Fruit fly (Drosophila melanogaster) whole organism, prepupa: ENCODE measurements around the gene slp1.

Source experiments
- Blimp-1 ChIP-seq: fragments of 200-800 bp; sonication (Bioruptor generic); optimal IDR thresholded peaks from 3 replicates; lab custom pipeline; 2017; ENCODE audit warnings: missing biosample characterization, missing genetic modification characterization, mild to moderate bottlenecking, moderate library complexity, missing genetic modification reagents
- CG10631 ChIP-seq: fragments of 200-800 bp; sonication (Bioruptor generic); optimal IDR thresholded peaks from 2 replicates; lab custom pipeline; 2016; ENCODE audit warnings: missing biosample characterization, missing genetic modification characterization
- CG10669 ChIP-seq: fragments of 200-800 bp; sonication (Bioruptor generic); optimal IDR thresholded peaks from 3 replicates; lab custom pipeline; 2018; ENCODE audit warnings: missing biosample characterization, mild to moderate bottlenecking, missing genetic modification characterization, moderate library complexity
- CG11762 ChIP-seq: fragments of 200-800 bp; sonication (Bioruptor generic); optimal IDR thresholded peaks from 3 replicates; lab custom pipeline; 2016; ENCODE audit warnings: missing biosample characterization, missing genetic modification characterization; ENCODE audit not compliant: insufficient read depth
- CG11902 ChIP-seq: fragments of 200-800 bp; sonication (Bioruptor generic); optimal IDR thresholded peaks from 3 replicates; lab custom pipeline; 2016; ENCODE audit warnings: missing biosample characterization, missing genetic modification characterization
- CG15336 ChIP-seq: fragments of 200-800 bp; sonication (Bioruptor generic); IDR thresholded peaks from 2 replicates; pipeline ENCODE4 v1.3.6; 2022; ENCODE audit warnings: missing biosample characterization, missing genetic modification characterization
- CG16779 ChIP-seq: fragments of 200-800 bp; sonication (Bioruptor generic); optimal IDR thresholded peaks from 3 replicates; lab custom pipeline; 2017; ENCODE audit warnings: missing biosample characterization, mild to moderate bottlenecking, missing genetic modification characterization
- CG3032 ChIP-seq: fragments of 200-800 bp; optimal IDR thresholded peaks from 2 replicates; lab custom pipeline; 2019; ENCODE audit warnings: missing biosample characterization, mild to moderate bottlenecking, missing genetic modification characterization, moderate library complexity
- CG31627 ChIP-seq: fragments of 200-800 bp; sonication (Bioruptor generic); optimal IDR thresholded peaks from 3 replicates; lab custom pipeline; 2016; ENCODE audit warnings: missing biosample characterization, missing genetic modification characterization
- CG32006 ChIP-seq: fragments of 200-800 bp; sonication (Bioruptor generic); optimal IDR thresholded peaks from 3 replicates; lab custom pipeline; 2017; ENCODE audit warnings: missing biosample characterization, mild to moderate bottlenecking, missing genetic modification characterization
- CG34406 ChIP-seq: fragments of 200-800 bp; sonication (Bioruptor generic); optimal IDR thresholded peaks from 3 replicates; lab custom pipeline; 2016; ENCODE audit warnings: missing biosample characterization, missing genetic modification characterization
- CG3919 ChIP-seq: fragments of 200-800 bp; sonication (Bioruptor generic); optimal IDR thresholded peaks from 3 replicates; lab custom pipeline; 2016; ENCODE audit warnings: missing biosample characterization, missing genetic modification characterization
- CG6163 ChIP-seq: fragments of 200-800 bp; sonication (Bioruptor generic); IDR thresholded peaks from 3 replicates; pipeline ENCODE4 v1.3.6; 2022; ENCODE audit warnings: missing biosample characterization, missing genetic modification characterization
- CG6276 ChIP-seq: fragments of 200-800 bp; sonication (Bioruptor generic); optimal IDR thresholded peaks from 2 replicates; lab custom pipeline; 2017; ENCODE audit warnings: missing biosample characterization, mild to moderate bottlenecking, missing genetic modification characterization
- CG6792 ChIP-seq: fragments of 200-800 bp; sonication (Bioruptor generic); optimal IDR thresholded peaks from 3 replicates; lab custom pipeline; 2016; ENCODE audit warnings: missing biosample characterization, missing genetic modification characterization
- CG6854 ChIP-seq: fragments of 200-800 bp; sonication (Bioruptor generic); optimal IDR thresholded peaks from 2 replicates; lab custom pipeline; 2017; ENCODE audit warnings: missing biosample characterization, mild to moderate bottlenecking, missing genetic modification characterization
- CG7368 ChIP-seq: fragments of 200-800 bp; sonication (Bioruptor generic); optimal IDR thresholded peaks from 3 replicates; lab custom pipeline; 2016; ENCODE audit warnings: missing biosample characterization, missing genetic modification characterization
- CG8119 ChIP-seq: fragments of 200-800 bp; sonication (Bioruptor generic); IDR thresholded peaks from 3 replicates; pipeline ENCODE4 v1.3.6; 2022; ENCODE audit warnings: missing biosample characterization, missing genetic modification characterization
- CG8319 ChIP-seq: fragments of 200-800 bp; sonication (Bioruptor generic); optimal IDR thresholded peaks from 3 replicates; lab custom pipeline; 2016; ENCODE audit warnings: missing biosample characterization, missing genetic modification characterization
- CG8632 ChIP-seq: fragments of 200-800 bp; sonication (Bioruptor generic); optimal IDR thresholded peaks from 3 replicates; lab custom pipeline; 2016; ENCODE audit warnings: missing biosample characterization, missing genetic modification characterization
- CG9139 ChIP-seq: fragments of 200-800 bp; sonication (Bioruptor generic); optimal IDR thresholded peaks from 3 replicates; lab custom pipeline; 2017; ENCODE audit warnings: missing biosample characterization, mild to moderate bottlenecking, missing genetic modification characterization
- Eip78C ChIP-seq: fragments of 200-800 bp; sonication (Bioruptor generic); peaks from one replicate; lab custom pipeline; 2016; ENCODE audit warnings: missing biosample characterization, missing genetic modification characterization
- Eip93F ChIP-seq: fragments of 200-800 bp; sonication (Bioruptor generic); optimal IDR thresholded peaks from 2 replicates; lab custom pipeline; 2016; ENCODE audit warnings: missing biosample characterization, mild to moderate bottlenecking, missing genetic modification characterization
- Ets21C ChIP-seq: fragments of 200-800 bp; sonication (Bioruptor generic); optimal IDR thresholded peaks from 3 replicates; lab custom pipeline; 2016; ENCODE audit warnings: missing biosample characterization, missing genetic modification characterization
- Ets96B ChIP-seq: fragments of 200-800 bp; optimal IDR thresholded peaks from 2 replicates; lab custom pipeline; 2019; ENCODE audit warnings: missing biosample characterization, mild to moderate bottlenecking, missing genetic modification characterization, moderate library complexity
- Gug ChIP-seq: fragments of 200-800 bp; sonication (Bioruptor generic); IDR thresholded peaks from 2 replicates; pipeline ENCODE4 v1.3.6; 2022; ENCODE audit warnings: missing biosample characterization, missing genetic modification characterization
- Hr38 ChIP-seq: sonication (Bioruptor generic); optimal IDR thresholded peaks from 2 replicates; lab custom pipeline; 2016; ENCODE audit warnings: missing biosample characterization, missing genetic modification characterization
- Hr39 ChIP-seq: fragments of 200-800 bp; sonication (Bioruptor generic); optimal IDR thresholded peaks from 2 replicates; lab custom pipeline; 2016; ENCODE audit warnings: missing biosample characterization, missing genetic modification characterization
- Hr4 ChIP-seq: fragments of 200-800 bp; sonication (Bioruptor generic); optimal IDR thresholded peaks from 3 replicates; lab custom pipeline; 2016; ENCODE audit warnings: missing biosample characterization, missing genetic modification characterization
- Met ChIP-seq: fragments of 200-800 bp; sonication (Bioruptor generic); optimal IDR thresholded peaks from 3 replicates; lab custom pipeline; 2016; ENCODE audit warnings: missing biosample characterization, missing genetic modification characterization
- OdsH ChIP-seq: fragments of 200-800 bp; sonication (Bioruptor generic); optimal IDR thresholded peaks from 3 replicates; lab custom pipeline; 2016; ENCODE audit warnings: missing biosample characterization, missing genetic modification characterization
- Sox102F ChIP-seq: fragments of 200-800 bp; sonication (Bioruptor generic); optimal IDR thresholded peaks from 2 replicates; lab custom pipeline; 2016; ENCODE audit warnings: missing biosample characterization, mild to moderate bottlenecking, missing genetic modification characterization
- Sox15 ChIP-seq: fragments of 200-800 bp; sonication (Bioruptor generic); optimal IDR thresholded peaks from 3 replicates; lab custom pipeline; 2016; ENCODE audit warnings: missing biosample characterization, missing genetic modification characterization
- acj6 ChIP-seq: fragments of 200-800 bp; sonication (Bioruptor generic); optimal IDR thresholded peaks from 3 replicates; lab custom pipeline; 2016; ENCODE audit warnings: missing biosample characterization, missing genetic modification characterization
- dac ChIP-seq: fragments of 200-800 bp; sonication (Bioruptor generic); optimal IDR thresholded peaks from 2 replicates; lab custom pipeline; 2017; ENCODE audit warnings: missing biosample characterization, mild to moderate bottlenecking, missing genetic modification characterization
- eg ChIP-seq: fragments of 200-800 bp; sonication (Bioruptor generic); IDR thresholded peaks from 3 replicates; pipeline ENCODE4 v1.3.6; 2022; ENCODE audit warnings: missing biosample characterization, missing genetic modification characterization
- esn ChIP-seq: fragments of 200-800 bp; sonication (Bioruptor generic); optimal IDR thresholded peaks from 2 replicates; lab custom pipeline; 2016; ENCODE audit warnings: missing biosample characterization, mild to moderate bottlenecking, missing genetic modification characterization, moderate library complexity
- fd59A ChIP-seq: fragments of 200-800 bp; sonication (Bioruptor generic); optimal IDR thresholded peaks from 2 replicates; lab custom pipeline; 2017; ENCODE audit warnings: missing biosample characterization, mild to moderate bottlenecking, missing genetic modification characterization, missing genetic modification reagents
- fd85E ChIP-seq: fragments of 200-800 bp; sonication (Bioruptor generic); optimal IDR thresholded peaks from 3 replicates; lab custom pipeline; 2016; ENCODE audit warnings: missing biosample characterization, missing genetic modification characterization
- fkh ChIP-seq: fragments of 200-800 bp; sonication (Bioruptor generic); optimal IDR thresholded peaks from 3 replicates; lab custom pipeline; 2017; ENCODE audit warnings: missing biosample characterization, mild to moderate bottlenecking, missing genetic modification characterization, moderate library complexity
- lz ChIP-seq: fragments of 200-800 bp; sonication (Bioruptor generic); optimal IDR thresholded peaks from 3 replicates; lab custom pipeline; 2016; ENCODE audit warnings: missing biosample characterization, missing genetic modification characterization
- net ChIP-seq: fragments of 200-800 bp; sonication (Bioruptor generic); optimal IDR thresholded peaks from 3 replicates; lab custom pipeline; 2016; ENCODE audit warnings: missing biosample characterization, missing genetic modification characterization
- pdm3 ChIP-seq: fragments of 200-800 bp; sonication (Bioruptor generic); optimal IDR thresholded peaks from 3 replicates; lab custom pipeline; 2016; ENCODE audit warnings: missing biosample characterization, missing genetic modification characterization
- salr ChIP-seq, 2 experiments: fragments of 200-800 bp; sonication (Bioruptor generic); optimal IDR thresholded peaks; 3 replicates each; lab custom pipeline; 2016 to 2018; ENCODE audit warnings: missing biosample characterization in 2 of 2, missing genetic modification characterization in 2 of 2, mild to moderate bottlenecking in 1 of 2
- svp ChIP-seq: fragments of 200-800 bp; sonication (Bioruptor generic); peaks from one replicate; lab custom pipeline; 2016; ENCODE audit warnings: missing biosample characterization, missing genetic modification characterization
- topi ChIP-seq: fragments of 200-800 bp; sonication (Bioruptor generic); optimal IDR thresholded peaks from 3 replicates; lab custom pipeline; 2016; ENCODE audit warnings: missing biosample characterization, missing genetic modification characterization

slp1 gene

DNA sequence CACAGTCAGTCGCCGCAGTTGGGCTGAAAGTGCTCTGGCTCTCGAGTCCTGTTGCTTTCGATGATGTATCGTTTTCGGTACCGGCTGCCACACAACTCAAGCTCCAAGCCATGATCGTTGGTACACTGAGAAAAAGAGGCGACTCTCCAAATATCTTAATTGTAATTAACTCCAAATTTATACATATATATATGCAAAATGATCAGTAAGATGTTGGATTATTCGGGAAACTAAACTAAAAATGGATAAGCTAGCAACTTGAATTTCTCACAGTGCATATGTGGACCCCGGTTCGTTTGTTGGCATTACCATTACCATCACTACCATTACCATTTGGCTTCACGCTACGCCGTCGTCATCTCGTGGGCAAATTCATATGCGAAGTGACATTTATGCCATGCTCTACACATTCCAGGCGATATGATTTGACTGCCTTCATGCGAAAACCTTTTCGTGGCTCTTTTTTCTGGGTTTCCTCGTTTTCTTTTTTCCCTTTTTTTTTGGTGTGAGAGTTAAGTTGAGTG, 28.1 kb downstream of the slp1 start (continued):
- TF ChIP-seq CG10669 (GFP tag; lab: Kevin White, UChicago): peak; percentile 2
- TF ChIP-seq CG8632: no peak
- TF ChIP-seq Hr38 (GFP tag; lab: Kevin White, UChicago): no peak
- TF ChIP-seq CG9139 (GFP tag; lab: Kevin White, UChicago): no peak
- no peak for TF ChIP-seq CG15336
- TF ChIP-seq fd59A (GFP tag; lab: Kevin White, UChicago): no peak
- peak; percentile 2 for TF ChIP-seq esn (GFP tag; lab: Kevin White, UChicago)
- TF ChIP-seq Blimp-1 (GFP tag; lab: Kevin White, UChicago): no peak
- no peak for TF ChIP-seq Eip93F (GFP tag; lab: Kevin White, UChicago)
- TF ChIP-seq fd85E: no peak
- no peak for TF ChIP-seq Gug (GFP tag; lab: Robert Waterston, UW)
- no peak for TF ChIP-seq CG10631 (GFP tag; lab: Kevin White, UChicago)
- peak; percentile 30 for TF ChIP-seq Met (GFP tag; lab: Kevin White, UChicago)
- TF ChIP-seq dac (GFP tag; lab: Kevin White, UChicago): no peak
- TF ChIP-seq CG6276 (GFP tag; lab: Kevin White, UChicago): no peak
- TF ChIP-seq CG16779 (tag; lab: Kevin White, UChicago): no peak
- TF ChIP-seq salr (GFP tag; optimal IDR thresholded peaks at IDR 0.05; lab: Kevin White, UChicago): no peak
- TF ChIP-seq CG11902 (GFP tag; lab: Kevin White, UChicago): no peak
- TF ChIP-seq CG7368 (GFP tag; lab: Kevin White, UChicago): no peak

DNA sequence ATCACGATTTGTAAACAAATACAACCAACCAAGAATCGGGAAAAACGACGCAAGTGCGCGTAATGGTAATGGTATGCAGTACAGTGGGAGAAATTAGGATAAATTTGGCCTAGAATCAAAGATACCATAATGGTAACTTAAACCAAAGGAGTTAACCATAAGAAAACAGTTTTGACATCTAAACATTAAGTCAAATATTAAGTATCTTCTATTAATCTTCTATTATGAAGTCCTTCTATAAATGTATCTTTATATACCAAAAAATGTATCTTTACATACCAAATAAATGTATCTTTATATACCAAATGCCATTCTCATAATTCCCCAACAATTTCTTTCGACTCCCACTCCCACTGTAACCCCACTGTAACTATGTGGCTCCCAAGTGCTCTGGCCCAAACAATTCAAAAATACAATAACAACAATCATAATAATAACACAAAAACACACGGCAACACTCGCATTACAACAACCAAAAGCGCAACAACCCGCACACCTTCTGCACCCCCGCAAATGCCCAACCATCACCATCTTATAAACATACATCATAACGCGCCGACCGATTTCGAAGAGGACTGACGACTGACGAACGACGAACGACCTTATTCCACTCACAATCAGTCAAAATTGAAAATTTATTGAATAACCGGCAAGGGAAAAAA, 30.2 kb downstream of the slp1 start:
- no peak for TF ChIP-seq CG8319 (GFP tag; lab: Kevin White, UChicago)
- TF ChIP-seq Hr39 (GFP tag; lab: Kevin White, UChicago): peak; percentile 10
- TF ChIP-seq CG6163 (GFP tag; lab: Robert Waterston, UW): no peak
- TF ChIP-seq topi: peak; percentile 28
- TF ChIP-seq salr (GFP tag; optimal IDR thresholded peaks at IDR 0.05; lab: Kevin White, UChicago): no peak
- peak; percentile 67 for TF ChIP-seq Eip78C
- TF ChIP-seq Met (GFP tag; lab: Kevin White, UChicago): peak; percentile 6
- TF ChIP-seq CG34406: no peak
- TF ChIP-seq acj6: no peak
- TF ChIP-seq Sox102F (GFP tag; lab: Kevin White, UChicago): no peak
- TF ChIP-seq CG9139 (GFP tag; lab: Kevin White, UChicago): no peak
- peak; percentile 35 for TF ChIP-seq svp (GFP tag; lab: Kevin White, UChicago)
- TF ChIP-seq Gug (GFP tag; lab: Robert Waterston, UW): no peak
- peak; percentile 10 for TF ChIP-seq CG31627 (GFP tag; lab: Kevin White, UChicago)
- TF ChIP-seq CG8119 (GFP tag; lab: Robert Waterston, UW): no peak
- TF ChIP-seq fkh (GFP tag; lab: Kevin White, UChicago): no peak
- no peak for TF ChIP-seq net (GFP tag; lab: Kevin White, UChicago)
- TF ChIP-seq Sox15 (GFP tag; lab: Kevin White, UChicago): no peak
- peak; percentile 16 for TF ChIP-seq OdsH (GFP tag; lab: Kevin White, UChicago)
- TF ChIP-seq CG3032 (tag; lab: Kevin White, UChicago): no peak
- no peak for TF ChIP-seq CG32006 (GFP tag; lab: Kevin White, UChicago)
- TF ChIP-seq CG8632: peak; percentile 3
- no peak for TF ChIP-seq Ets21C (GFP tag; lab: Kevin White, UChicago)
- no peak for TF ChIP-seq CG6276 (GFP tag; lab: Kevin White, UChicago)

DNA sequence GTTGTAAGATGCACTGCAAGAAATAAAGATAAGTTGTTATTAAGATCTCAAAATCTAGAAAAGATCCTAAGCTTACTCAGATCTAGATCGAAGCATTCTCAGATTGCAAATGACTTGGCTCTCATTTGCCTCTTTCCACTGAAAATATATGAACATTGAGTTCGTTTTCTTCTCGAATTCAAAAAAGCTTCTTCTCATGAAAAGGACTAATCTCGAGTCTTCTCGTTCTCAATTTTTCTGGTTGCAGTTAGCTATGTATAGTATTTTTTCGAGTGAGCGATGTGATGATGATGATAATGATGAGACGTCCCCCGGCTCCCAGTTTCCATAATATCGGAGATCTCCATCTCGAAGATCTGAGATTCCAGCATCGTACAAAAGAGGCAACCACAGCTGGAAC, 30.9 kb downstream of the slp1 start:
- TF ChIP-seq topi (peak; percentile 59), Hr4 (GFP tag; lab: Kevin White, UChicago) (no peak), eg (no peak), CG6792 (peak; percentile 34), CG6276 (GFP tag; lab: Kevin White, UChicago) (no peak), CG34406 (peak; percentile 13), svp (GFP tag; lab: Kevin White, UChicago) (peak; percentile 77), CG10631 (GFP tag; lab: Kevin White, UChicago) (peak; percentile 37), Hr39 (GFP tag; lab: Kevin White, UChicago) (peak; percentile 44), CG31627 (GFP tag; lab: Kevin White, UChicago) (peak; percentile 35), Gug (GFP tag; lab: Robert Waterston, UW) (no peak), Ets96B (tag; lab: Kevin White, UChicago) (peak; percentile 19), CG6854 (GFP tag; lab: Kevin White, UChicago) (no peak), CG3032 (tag; lab: Kevin White, UChicago) (peak; percentile 37), CG8119 (GFP tag; lab: Robert Waterston, UW) (no peak), Eip93F (GFP tag; lab: Kevin White, UChicago) (no peak), lz (GFP tag; lab: Kevin White, UChicago) (peak; percentile 36), CG11762 (GFP tag; lab: Kevin White, UChicago) (no peak), Met (GFP tag; lab: Kevin White, UChicago) (peak; percentile 55), fd85E (no peak), CG3919 (GFP tag; lab: Kevin White, UChicago) (peak; percentile 42), pdm3 (peak; percentile 25)
